Fruit fly (Drosophila melanogaster) Kc167 (cell line): Measurements from ENCODE around the gene Osi4.

ENCODE experiments used
- Myc ChIP-seq: fragments of >200 bp; optimal IDR thresholded peaks from 2 replicates; lab custom pipeline; 2017; ENCODE audit warnings: missing external identifiers
- Sin3A ChIP-seq: fragments of >200 bp; optimal IDR thresholded peaks from 2 replicates; lab custom pipeline; 2018; ENCODE audit warnings: missing external identifiers
- insv ChIP-seq: fragments of >200 bp; optimal IDR thresholded peaks from 3 replicates; lab custom pipeline; 2018; ENCODE audit warnings: missing external identifiers
- psq ChIP-seq: fragments of >200 bp; optimal IDR thresholded peaks from 2 replicates; lab custom pipeline; 2017; ENCODE audit warnings: missing external identifiers
- ttk ChIP-seq: sonication (Bioruptor generic); optimal IDR thresholded peaks from 2 replicates; lab custom pipeline; 2017; ENCODE audit warnings: missing external identifiers

DNA sequence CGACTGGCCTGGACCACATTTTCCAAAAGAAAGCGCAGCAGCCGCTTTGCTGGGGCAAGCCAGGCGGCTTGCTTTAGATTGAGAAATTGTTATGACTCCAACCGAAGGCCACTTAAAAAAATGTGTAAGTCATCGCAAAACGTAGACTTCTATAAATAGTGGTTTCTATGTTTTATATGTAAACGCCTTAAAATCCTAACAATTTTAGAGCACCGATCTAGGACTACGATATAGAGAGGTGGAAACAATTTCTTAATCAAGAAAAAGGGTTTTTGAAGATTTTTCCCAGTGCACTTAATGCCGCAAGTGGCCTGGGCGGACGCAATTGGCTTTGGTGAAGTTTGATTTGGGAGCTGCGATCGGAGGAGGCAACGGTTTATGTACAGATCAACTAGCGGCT, 7.4 kb downstream of the Osi4 start:
- TF ChIP-seq Myc (lab: Kevin White, UChicago) (no peak), Sin3A (lab: Kevin White, UChicago) (no peak), insv (lab: Kevin White, UChicago) (no peak), psq (lab: Kevin White, UChicago) (no peak), ttk (lab: Kevin White, UChicago) (no peak)
